Fruit fly (Drosophila melanogaster) whole organism, embryonic: Measurements from ENCODE around the gene tth.
A peak's percentile ranks its signal among the peaks of the same experiment; 100 is the strongest.

Source experiments
- ATbp ChIP-seq: fragments of 200-800 bp; sonication (Bioruptor generic); optimal IDR thresholded peaks from 2 replicates; lab custom pipeline; 2017; ENCODE audit warnings: missing biosample characterization, mild to moderate bottlenecking, missing genetic modification characterization, missing genetic modification reagents
- Atf6 ChIP-seq: fragments of 200-800 bp; sonication (Bioruptor generic); IDR thresholded peaks from 2 replicates; pipeline ENCODE4 v1.3.6; 2022; ENCODE audit warnings: missing biosample characterization, missing genetic modification characterization
- CG10274 ChIP-seq: fragments of 200-800 bp; sonication (Bioruptor generic); optimal IDR thresholded peaks from 3 replicates; lab custom pipeline; 2017; ENCODE audit warnings: missing biosample characterization, mild to moderate bottlenecking, missing genetic modification characterization
- CG11398 ChIP-seq: fragments of 200-800 bp; sonication (Bioruptor generic); optimal IDR thresholded peaks from 2 replicates; lab custom pipeline; 2016; ENCODE audit warnings: missing biosample characterization, missing genetic modification characterization
- CG11695 ChIP-seq: fragments of 200-800 bp; sonication (Bioruptor generic); IDR thresholded peaks from 3 replicates; pipeline ENCODE4 v1.3.6; 2022; ENCODE audit warnings: missing biosample characterization, missing genetic modification characterization
- CG1233 ChIP-seq: fragments of 200-800 bp; sonication (Bioruptor generic); optimal IDR thresholded peaks from 4 replicates; lab custom pipeline; 2018; ENCODE audit warnings: missing biosample characterization, mild to moderate bottlenecking, missing genetic modification characterization
- CG12769 ChIP-seq: fragments of 200-800 bp; sonication (Bioruptor generic); optimal IDR thresholded peaks from 2 replicates; lab custom pipeline; 2019; ENCODE audit warnings: missing biosample characterization, mild to moderate bottlenecking, missing genetic modification characterization, moderate library complexity
- CG13287 ChIP-seq: fragments of 200-800 bp; sonication (Bioruptor generic); IDR thresholded peaks from 2 replicates; pipeline ENCODE4 v1.3.6; 2022; ENCODE audit warnings: missing biosample characterization, missing genetic modification characterization; ENCODE audit not compliant: partially characterized antibody
- CG14050 ChIP-seq: fragments of 200-800 bp; sonication (Bioruptor generic); IDR thresholded peaks from 3 replicates; pipeline ENCODE4 v1.3.6; 2022; ENCODE audit warnings: missing biosample characterization, missing genetic modification characterization
- CG14710 ChIP-seq: fragments of 200-800 bp; sonication (Bioruptor generic); optimal IDR thresholded peaks from 3 replicates; lab custom pipeline; 2019; ENCODE audit warnings: missing biosample characterization, mild to moderate bottlenecking, missing genetic modification characterization, moderate library complexity
- CG15601 ChIP-seq: fragments of 200-800 bp; sonication (Bioruptor generic); optimal IDR thresholded peaks from 3 replicates; lab custom pipeline; 2019; ENCODE audit warnings: missing biosample characterization, mild to moderate bottlenecking, missing genetic modification characterization, moderate library complexity
- CG17385 ChIP-seq: fragments of 200-800 bp; sonication (Bioruptor generic); optimal IDR thresholded peaks from 3 replicates; lab custom pipeline; 2018; ENCODE audit warnings: missing biosample characterization, mild to moderate bottlenecking, missing genetic modification characterization
- CG17829 ChIP-seq: fragments of 200-800 bp; optimal IDR thresholded peaks from 2 replicates; lab custom pipeline; 2019; ENCODE audit warnings: missing biosample characterization, mild to moderate bottlenecking, missing genetic modification characterization, moderate library complexity
- CG17912 ChIP-seq: fragments of 200-800 bp; sonication (Bioruptor generic); optimal IDR thresholded peaks from 2 replicates; lab custom pipeline; 2018; ENCODE audit warnings: missing biosample characterization, mild to moderate bottlenecking, missing genetic modification characterization
- CG18619 ChIP-seq: fragments of 200-800 bp; sonication (Bioruptor generic); optimal IDR thresholded peaks from 3 replicates; lab custom pipeline; 2017; ENCODE audit warnings: missing biosample characterization, mild to moderate bottlenecking, missing genetic modification characterization
- CG2875 ChIP-seq: fragments of 200-800 bp; sonication (Bioruptor generic); optimal IDR thresholded peaks from 2 replicates; lab custom pipeline; 2017; ENCODE audit warnings: missing biosample characterization, mild to moderate bottlenecking, missing genetic modification characterization, missing genetic modification reagents
- CG2889 ChIP-seq: fragments of 200-800 bp; sonication (Bioruptor generic); IDR thresholded peaks from 3 replicates; pipeline ENCODE4 v1.3.6; 2022; ENCODE audit warnings: missing biosample characterization, missing genetic modification characterization
- CG31365 ChIP-seq: fragments of 200-800 bp; sonication (Bioruptor generic); optimal IDR thresholded peaks from 2 replicates; lab custom pipeline; 2018; ENCODE audit warnings: missing biosample characterization, mild to moderate bottlenecking, missing genetic modification characterization
- CG31441 ChIP-seq: fragments of 200-800 bp; sonication (Bioruptor generic); IDR thresholded peaks from 2 replicates; pipeline ENCODE4 v1.3.6; 2022; ENCODE audit warnings: missing biosample characterization, missing genetic modification characterization
- CG3281 ChIP-seq: fragments of 200-800 bp; sonication (Bioruptor generic); optimal IDR thresholded peaks from 3 replicates; lab custom pipeline; 2017; ENCODE audit warnings: missing biosample characterization, mild to moderate bottlenecking, missing genetic modification characterization
- CG3995 ChIP-seq: fragments of 200-800 bp; sonication (Bioruptor generic); optimal IDR thresholded peaks from 3 replicates; lab custom pipeline; 2016; ENCODE audit warnings: missing biosample characterization, missing genetic modification characterization
- CG4707 ChIP-seq: fragments of 200-800 bp; sonication (Bioruptor generic); optimal IDR thresholded peaks from 2 replicates; lab custom pipeline; 2018; ENCODE audit warnings: missing biosample characterization, mild to moderate bottlenecking, missing genetic modification characterization, moderate library complexity
- CG5180 ChIP-seq: fragments of 200-800 bp; sonication (Bioruptor generic); optimal IDR thresholded peaks from 3 replicates; lab custom pipeline; 2017; ENCODE audit warnings: missing biosample characterization, missing genetic modification characterization, mild to moderate bottlenecking, moderate library complexity, missing genetic modification reagents
- CG7271 ChIP-seq: fragments of 200-800 bp; sonication (Bioruptor generic); optimal IDR thresholded peaks from 2 replicates; lab custom pipeline; 2018; ENCODE audit warnings: missing biosample characterization, mild to moderate bottlenecking, missing genetic modification characterization, moderate library complexity
- CG8765 ChIP-seq: fragments of 200-800 bp; sonication (Bioruptor generic); IDR thresholded peaks from 2 replicates; pipeline ENCODE4 v1.3.6; 2022; ENCODE audit warnings: missing biosample characterization, missing genetic modification characterization
- CG8944 ChIP-seq: fragments of 200-800 bp; sonication (Bioruptor generic); optimal IDR thresholded peaks from 3 replicates; lab custom pipeline; 2016; ENCODE audit warnings: missing biosample characterization, missing genetic modification characterization
- CG9932 ChIP-seq: fragments of 200-800 bp; sonication (Bioruptor generic); IDR thresholded peaks from 2 replicates; pipeline ENCODE4 v1.3.6; 2022; ENCODE audit warnings: missing biosample characterization, missing genetic modification characterization
- Dbx ChIP-seq: fragments of 200-800 bp; sonication (Bioruptor generic); IDR thresholded peaks from 3 replicates; pipeline ENCODE4 v1.3.6; 2022; ENCODE audit warnings: missing biosample characterization, missing genetic modification characterization
- Eip74EF ChIP-seq, 2 experiments: fragments of 200-800 bp in 1 of 2; fragments of >200 bp in 1 of 2; sonication (Bioruptor generic) in 1 of 2; optimal IDR thresholded peaks; 2 replicates each; lab custom pipeline; 2017 to 2019; ENCODE audit warnings: missing biosample characterization in 2 of 2, missing genetic modification characterization in 2 of 2, mild to moderate bottlenecking in 1 of 2, moderate library complexity in 1 of 2
- Ets97D ChIP-seq: fragments of 200-800 bp; sonication (Bioruptor generic); optimal IDR thresholded peaks from 3 replicates; lab custom pipeline; 2016; ENCODE audit warnings: missing biosample characterization, missing genetic modification characterization
- HLH4C ChIP-seq: fragments of 200-800 bp; sonication (Bioruptor generic); IDR thresholded peaks from 3 replicates; pipeline ENCODE4 v1.3.6; 2022; ENCODE audit warnings: missing biosample characterization, missing genetic modification characterization; ENCODE audit not compliant: partially characterized antibody
- MBD-R2 ChIP-seq: fragments of 200-800 bp; sonication (Bioruptor generic); IDR thresholded peaks from 2 replicates; pipeline ENCODE4 v1.3.6; 2022; ENCODE audit warnings: missing biosample characterization, missing genetic modification characterization
- Med ChIP-seq: fragments of 200-800 bp; sonication (Bioruptor generic); peaks from one replicate; lab custom pipeline; 2016; ENCODE audit warnings: missing biosample characterization, missing genetic modification characterization, mild to moderate bottlenecking, inconsistent platforms, moderate library complexity
- Mrtf ChIP-seq: fragments of 200-800 bp; sonication (Bioruptor generic); IDR thresholded peaks from 3 replicates; pipeline ENCODE4 v1.3.6; 2022; ENCODE audit warnings: missing biosample characterization, missing genetic modification characterization
- Sox102F ChIP-seq: fragments of 200-800 bp; sonication (Bioruptor generic); optimal IDR thresholded peaks from 2 replicates; lab custom pipeline; 2018; ENCODE audit warnings: missing biosample characterization, mild to moderate bottlenecking, missing genetic modification characterization, moderate library complexity
- Spps ChIP-seq: fragments of 200-800 bp; sonication (Bioruptor generic); optimal IDR thresholded peaks from 2 replicates; lab custom pipeline; 2018; ENCODE audit warnings: missing biosample characterization, mild to moderate bottlenecking, missing genetic modification characterization
- TFAM ChIP-seq: fragments of 200-800 bp; sonication (Bioruptor generic); optimal IDR thresholded peaks from 2 replicates; lab custom pipeline; 2017; ENCODE audit warnings: missing biosample characterization, missing genetic modification characterization, inconsistent platforms
- ap ChIP-seq: fragments of 200-800 bp; sonication (Bioruptor generic); IDR thresholded peaks from 2 replicates; pipeline ENCODE4 v1.3.6; 2022; ENCODE audit warnings: missing biosample characterization, missing genetic modification characterization
- bigmax ChIP-seq: fragments of 200-800 bp; sonication (Bioruptor generic); optimal IDR thresholded peaks from 2 replicates; lab custom pipeline; 2018; ENCODE audit warnings: missing biosample characterization, mild to moderate bottlenecking, missing genetic modification characterization
- br ChIP-seq: fragments of >200 bp; optimal IDR thresholded peaks from 2 replicates; lab custom pipeline; 2017
- disco-r ChIP-seq: fragments of 200-800 bp; sonication (Bioruptor generic); optimal IDR thresholded peaks from 2 replicates; lab custom pipeline; 2016; ENCODE audit warnings: missing biosample characterization, missing genetic modification characterization
- fd3F ChIP-seq: fragments of 200-800 bp; sonication (Bioruptor generic); optimal IDR thresholded peaks from 2 replicates; lab custom pipeline; 2018; ENCODE audit warnings: missing biosample characterization, mild to moderate bottlenecking, missing genetic modification characterization, moderate library complexity
- ftz-f1 ChIP-seq: fragments of 200-800 bp; sonication (Bioruptor generic); optimal IDR thresholded peaks from 2 replicates; lab custom pipeline; 2016; ENCODE audit warnings: missing biosample characterization, missing genetic modification characterization
- mam ChIP-seq: fragments of 200-800 bp; sonication (Bioruptor generic); optimal IDR thresholded peaks from 3 replicates; lab custom pipeline; 2016; ENCODE audit warnings: missing biosample characterization, missing genetic modification characterization
- mirr ChIP-seq: fragments of 200-800 bp; sonication (Bioruptor generic); optimal IDR thresholded peaks from 3 replicates; lab custom pipeline; 2018; ENCODE audit warnings: missing biosample characterization, mild to moderate bottlenecking, missing genetic modification characterization
- otp ChIP-seq: fragments of 200-800 bp; sonication (Bioruptor generic); IDR thresholded peaks from 3 replicates; pipeline ENCODE4, ENCODE4 v1.3.6; 2022; ENCODE audit warnings: missing biosample characterization, missing genetic modification characterization
- sima ChIP-seq: fragments of 200-800 bp; sonication (Bioruptor generic); optimal IDR thresholded peaks from 2 replicates; lab custom pipeline; 2016; ENCODE audit warnings: missing biosample characterization, missing genetic modification characterization
- sisA ChIP-seq: fragments of 200-800 bp; sonication (Bioruptor generic); IDR thresholded peaks from 2 replicates; pipeline ENCODE4 v1.3.6; 2022; ENCODE audit warnings: missing biosample characterization, missing genetic modification characterization
- so ChIP-seq: fragments of 200-800 bp; sonication (Bioruptor generic); IDR thresholded peaks from 3 replicates; pipeline ENCODE4 v1.3.6; 2022; ENCODE audit warnings: missing biosample characterization, missing genetic modification characterization
- sob ChIP-seq: fragments of 200-800 bp; sonication (Bioruptor generic); IDR thresholded peaks from 2 replicates; pipeline ENCODE4 v1.3.6; 2022; ENCODE audit warnings: missing biosample characterization, missing genetic modification characterization
- unpg ChIP-seq: fragments of 200-800 bp; sonication (Bioruptor generic); optimal IDR thresholded peaks from 3 replicates; lab custom pipeline; 2018; ENCODE audit warnings: missing biosample characterization, mild to moderate bottlenecking, missing genetic modification characterization, moderate library complexity
- zfh2 ChIP-seq: fragments of 200-800 bp; sonication (Bioruptor generic); optimal IDR thresholded peaks from 2 replicates; lab custom pipeline; 2016; ENCODE audit warnings: missing biosample characterization, missing genetic modification characterization

The tth gene

DNA sequence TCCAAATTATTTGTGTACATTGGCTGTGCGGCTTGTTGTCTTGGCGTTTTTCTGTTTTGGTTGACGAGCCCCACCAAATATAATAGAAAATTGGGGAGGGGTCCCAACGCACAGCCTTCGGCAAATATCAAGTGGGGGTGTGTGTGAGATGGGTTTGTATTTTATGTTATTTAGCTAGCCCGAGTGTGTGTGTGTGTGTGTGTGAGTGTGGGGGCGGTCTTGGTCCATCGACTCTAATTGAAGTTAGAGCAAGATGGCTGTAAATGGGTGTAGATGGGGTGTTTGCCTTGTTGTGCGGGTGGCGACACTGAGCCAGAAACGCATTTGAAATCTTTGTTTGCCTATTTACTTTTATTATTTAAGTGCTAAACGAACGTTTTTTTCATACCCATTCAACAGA is 16.2 kb upstream of the tth start (continued):
- TF ChIP-seq zfh2 (GFP tag; lab: Kevin White, UChicago) (no peak), CG11695 (GFP tag; lab: Robert Waterston, UW) (peak; percentile 15; the same call in 1 of the 3 replicates), Sox102F (GFP tag; lab: Kevin White, UChicago) (no peak), ATbp (GFP tag; lab: Kevin White, UChicago) (peak; percentile 51), CG13287 (no peak), CG14710 (tag; lab: Kevin White, UChicago) (no peak), Eip74EF (GFP tag; optimal IDR thresholded peaks at IDR 0.05; lab: Kevin White, UChicago) (no peak), CG10274 (GFP tag; lab: Kevin White, UChicago) (no peak), CG1233 (GFP tag; lab: Kevin White, UChicago) (no peak), CG31365 (tag; lab: Kevin White, UChicago) (peak; percentile 6), CG15601 (tag; lab: Kevin White, UChicago) (peak; percentile 25), Ets97D (GFP tag; lab: Kevin White, UChicago) (no peak), CG8765 (GFP tag; lab: Robert Waterston, UW) (no peak), Med (GFP tag; lab: Kevin White, UChicago) (peak; percentile 71), CG17385 (GFP tag; lab: Kevin White, UChicago) (no peak), CG17912 (GFP tag; lab: Kevin White, UChicago) (no peak), CG4707 (GFP tag; lab: Kevin White, UChicago) (no peak), sisA (GFP tag; lab: Robert Waterston, UW) (no peak), CG18619 (GFP tag; lab: Kevin White, UChicago) (no peak), Atf6 (GFP tag; lab: Robert Waterston, UW) (peak; percentile 9; the same call in 1 of the 2 replicates), ftz-f1 (GFP tag; lab: Kevin White, UChicago) (no peak), CG3281 (GFP tag; lab: Kevin White, UChicago) (peak; percentile 23), CG3995 (GFP tag; lab: Kevin White, UChicago) (no peak), mam (GFP tag; lab: Kevin White, UChicago) (no peak), CG14050 (GFP tag; lab: Robert Waterston, UW) (no peak), CG8944 (GFP tag; lab: Kevin White, UChicago) (no peak), br (lab: Kevin White, UChicago) (no peak), Mrtf (GFP tag; lab: Robert Waterston, UW) (no peak), CG12769 (tag; lab: Kevin White, UChicago) (peak; percentile 37), CG7271 (tag; lab: Kevin White, UChicago) (no peak), sob (GFP tag; lab: Robert Waterston, UW) (no peak), fd3F (no peak), CG9932 (GFP tag; lab: Robert Waterston, UW) (no peak), CG5180 (GFP tag; lab: Kevin White, UChicago) (peak; percentile 17), HLH4C (GFP tag; lab: Robert Waterston, UW) (no peak), ap (GFP tag; lab: Robert Waterston, UW) (no peak), sima (GFP tag; lab: Kevin White, UChicago) (no peak), TFAM (GFP tag; lab: Kevin White, UChicago) (no peak), CG11398 (GFP tag; lab: Kevin White, UChicago) (no peak), unpg (GFP tag; lab: Kevin White, UChicago) (no peak), CG2875 (GFP tag; lab: Kevin White, UChicago) (peak; percentile 3), CG17829 (no peak), CG31441 (GFP tag; lab: Robert Waterston, UW) (0 out of 2 replicates have a peak, but pooled peaks have one; percentile 13), MBD-R2 (no peak), Dbx (0 out of 3 replicates have a peak, but pooled peaks have one; percentile 40), otp (no peak), CG2889 (no peak), disco-r (GFP tag; lab: Kevin White, UChicago) (peak; percentile 0), Spps (tag; lab: Kevin White, UChicago) (no peak), bigmax (GFP tag; lab: Kevin White, UChicago) (no peak), so (GFP tag; lab: Robert Waterston, UW) (no peak), mirr (GFP tag; lab: Kevin White, UChicago) (peak; percentile 36)
